Fruit fly (Drosophila melanogaster) whole organism, embryonic: Measurements from ENCODE around the gene Vti1a.

ENCODE experiments used
- CG18619 ChIP-seq: fragments of 200-800 bp; sonication (Bioruptor generic); optimal IDR thresholded peaks from 3 replicates; lab custom pipeline; 2017; ENCODE audit warnings: missing biosample characterization, mild to moderate bottlenecking, missing genetic modification characterization
- E2f1 ChIP-seq: fragments of 200-800 bp; sonication (Bioruptor generic); IDR thresholded peaks from 2 replicates; pipeline ENCODE4 v1.3.6; 2022; ENCODE audit warnings: missing biosample characterization, missing genetic modification characterization
- Fer1 ChIP-seq: fragments of 200-800 bp; sonication (Bioruptor generic); optimal IDR thresholded peaks from 2 replicates; lab custom pipeline; 2017; ENCODE audit warnings: missing biosample characterization, mild to moderate bottlenecking, missing genetic modification characterization
- Oaz ChIP-seq: fragments of 200-800 bp; sonication (Bioruptor generic); IDR thresholded peaks from 2 replicates; pipeline ENCODE4 v1.3.6; 2022; ENCODE audit warnings: missing biosample characterization, missing genetic modification characterization
- abd-A ChIP-seq: fragments of 200-800 bp; sonication (Bioruptor generic); optimal IDR thresholded peaks from 3 replicates; lab custom pipeline; 2019; ENCODE audit warnings: missing biosample characterization, mild to moderate bottlenecking, missing genetic modification characterization, moderate library complexity
- h ChIP-seq: fragments of >200 bp; optimal IDR thresholded peaks from 2 replicates; lab custom pipeline; 2017
- lov ChIP-seq, 2 experiments: fragments of 200-800 bp in 1 of 2; fragments of >200 bp in 1 of 2; sonication (Bioruptor generic) in 1 of 2; IDR thresholded peaks in 1 of 2; optimal IDR thresholded peaks in 1 of 2; 2 replicates in 1 of 2; 3 replicates in 1 of 2; pipeline versions ENCODE4 v1.3.6 to Lab custom; 2017 to 2022; ENCODE audit warnings: missing biosample characterization in 1 of 2, missing genetic modification characterization in 1 of 2
- pan ChIP-seq, 4 experiments: fragments of >200 bp in 3 of 4; fragments of 200-800 bp in 1 of 4; sonication (Bioruptor generic) in 1 of 4; optimal IDR thresholded peaks in 3 of 4; IDR thresholded peaks in 1 of 4; 2 replicates each; pipeline versions ENCODE4 v1.3.6 to Lab custom; 2017 to 2022; ENCODE audit warnings: missing biosample characterization in 2 of 4, missing genetic modification characterization in 2 of 4, mixed read lengths in 1 of 4

- TF ChIP-seq Oaz (GFP tag; lab: Robert Waterston, UW) (no peak), h (lab: Kevin White, UChicago) (no peak), abd-A (tag; lab: Kevin White, UChicago) (no peak), pan (optimal IDR thresholded peaks at IDR 0.05; lab: Kevin White, UChicago) (no peak), pan (GFP tag; optimal IDR thresholded peaks at IDR 0.05 in 1 of 2, IDR thresholded peaks at IDR 0.05 in 1 of 2) (no peak), Fer1 (GFP tag; lab: Kevin White, UChicago) (no peak), CG18619 (GFP tag; lab: Kevin White, UChicago) (no peak), lov (optimal IDR thresholded peaks at IDR 0.05; lab: Kevin White, UChicago) (no peak), lov (GFP tag; IDR thresholded peaks at IDR 0.05; lab: Robert Waterston, UW) (no peak), E2f1 (GFP tag; lab: Robert Waterston, UW) (no peak)
Observed at dm6 chr3L:692699-693098, at the start of gene Vti1a.
